Fruit fly (Drosophila melanogaster): ENCODE measurements around the gene r.

Gene r

dm6 chrX:16651098-16651497, 4.1 kb upstream of the r start, which contains the start of the genes CG32573 and CG42512 (continued):
- TF ChIP-seq mirr (GFP tag; optimal IDR thresholded peaks at IDR 0.05): peak; percentile 7
- no peak for TF ChIP-seq C15 (GFP tag; IDR thresholded peaks at IDR 0.05)
- TF ChIP-seq CG17829 (tag; optimal IDR thresholded peaks at IDR 0.05): peak; percentile 16
- TF ChIP-seq CG14710 (tag; optimal IDR thresholded peaks at IDR 0.05): peak; percentile 63
- 0 out of 2 replicates have a peak, but pooled peaks have one; percentile 23 for TF ChIP-seq sob (GFP tag; IDR thresholded peaks at IDR 0.05)
- peak; percentile 71 for TF ChIP-seq Ets97D (GFP tag; optimal IDR thresholded peaks at IDR 0.05)
- TF ChIP-seq Hand (GFP tag; optimal IDR thresholded peaks at IDR 0.05): no peak
- peak; percentile 84; the same call in 2 of the 3 replicates for TF ChIP-seq Opbp (GFP tag; IDR thresholded peaks at IDR 0.05; ENCODE audit: partially characterized antibody)
- peak; percentile 42 for TF ChIP-seq CG2129 (GFP tag; IDR thresholded peaks at IDR 0.05; ENCODE audit: partially characterized antibody)
- TF ChIP-seq knrl (GFP tag; IDR thresholded peaks at IDR 0.05; ENCODE audit: partially characterized antibody): peak; percentile 40; the same call in 1 of the 3 replicates
- peak; percentile 75 for TF ChIP-seq Dll (GFP tag; IDR thresholded peaks at IDR 0.05; ENCODE audit: partially characterized antibody)
- TF ChIP-seq Lhr (GFP tag; optimal IDR thresholded peaks at IDR 0.05): peak; percentile 39
- TF ChIP-seq Sin3A (optimal IDR thresholded peaks at IDR 0.05): no peak
- 0 out of 3 replicates have a peak, but pooled peaks have one; percentile 52 for TF ChIP-seq vnd (GFP tag; IDR thresholded peaks at IDR 0.05; ENCODE audit: partially characterized antibody)
- no peak for TF ChIP-seq bsh (GFP tag; optimal IDR thresholded peaks at IDR 0.05)
- peak; percentile 41 for TF ChIP-seq trem (tag; optimal IDR thresholded peaks at IDR 0.05)
- TF ChIP-seq inv (GFP tag; IDR thresholded peaks at IDR 0.05; ENCODE audit: partially characterized antibody): peak; percentile 44; the same call in 1 of the 2 replicates
- peak; percentile 95 for TF ChIP-seq stwl (tag; optimal IDR thresholded peaks at IDR 0.05)
- peak; percentile 23 for TF ChIP-seq nmo (GFP tag; optimal IDR thresholded peaks at IDR 0.05)
- peak; percentile 24 for TF ChIP-seq Myb (GFP tag; optimal IDR thresholded peaks at IDR 0.05)
- TF ChIP-seq Ptx1 (GFP tag; IDR thresholded peaks at IDR 0.05): no peak
- TF ChIP-seq CG33213 (GFP tag; optimal IDR thresholded peaks at IDR 0.05): peak; percentile 34
- peak; percentile 91 for TF ChIP-seq CG10267 (tag; optimal IDR thresholded peaks at IDR 0.05)
- TF ChIP-seq row (GFP tag; IDR thresholded peaks at IDR 0.05): peak; percentile 12; the same call in 1 of the 3 replicates
- TF ChIP-seq Dref (GFP tag; IDR thresholded peaks at IDR 0.05): peak; percentile 77
- TF ChIP-seq Dp (GFP tag; optimal IDR thresholded peaks at IDR 0.05): peak; percentile 95
- peak; percentile 48; the same call in 1 of the 2 replicates for TF ChIP-seq ato (GFP tag; IDR thresholded peaks at IDR 0.05; ENCODE audit: partially characterized antibody)
- TF ChIP-seq sd (tag; optimal IDR thresholded peaks at IDR 0.05): peak; percentile 17
- TF ChIP-seq CG2116 (GFP tag; optimal IDR thresholded peaks at IDR 0.05): peak; percentile 71
- no peak for TF ChIP-seq MTF-1 (GFP tag; optimal IDR thresholded peaks at IDR 0.05; ENCODE audit: borderline replicate concordance)
- TF ChIP-seq CG12744 (GFP tag; optimal IDR thresholded peaks at IDR 0.05): no peak
- TF ChIP-seq zen2 (GFP tag; IDR thresholded peaks at IDR 0.05; ENCODE audit: partially characterized antibody): peak; percentile 69
- TF ChIP-seq MESR4 (GFP tag; optimal IDR thresholded peaks at IDR 0.05): peak; percentile 11
- peak; percentile 62; the same call in 2 of the 3 replicates for TF ChIP-seq CG6791 (GFP tag; IDR thresholded peaks at IDR 0.05; ENCODE audit: partially characterized antibody)
- no peak for TF ChIP-seq NfI (GFP tag; optimal IDR thresholded peaks at IDR 0.05)
- TF ChIP-seq CG14860 (GFP tag; IDR thresholded peaks at IDR 0.05; ENCODE audit: partially characterized antibody): peak; percentile 38; the same call in 1 of the 3 replicates
- peak; percentile 79 for TF ChIP-seq CG1603 (tag; optimal IDR thresholded peaks at IDR 0.05)
- peak; percentile 49; the same call in 1 of the 3 replicates for TF ChIP-seq hb (GFP tag; IDR thresholded peaks at IDR 0.05; ENCODE audit: partially characterized antibody)
- peak; percentile 65 for TF ChIP-seq Scr (GFP tag; IDR thresholded peaks at IDR 0.05; ENCODE audit: partially characterized antibody)
- peak; percentile 69 for TF ChIP-seq CG7963 (GFP tag; IDR thresholded peaks at IDR 0.05; ENCODE audit: partially characterized antibody)
- TF ChIP-seq CG12391 (tag; optimal IDR thresholded peaks at IDR 0.05): peak; percentile 23
- TF ChIP-seq nerfin-2 (GFP tag; IDR thresholded peaks at IDR 0.05; ENCODE audit: partially characterized antibody): peak; percentile 65; the same call in 1 of the 2 replicates
- no peak for TF ChIP-seq lov (optimal IDR thresholded peaks at IDR 0.05)
- TF ChIP-seq lov (GFP tag; IDR thresholded peaks at IDR 0.05): no peak
- TF ChIP-seq E2f2 (GFP tag; IDR thresholded peaks at IDR 0.05): peak; percentile 96
- TF ChIP-seq CG10147 (GFP tag; optimal IDR thresholded peaks at IDR 0.05): no peak
- TF ChIP-seq CG15011 (GFP tag; optimal IDR thresholded peaks at IDR 0.05): no peak
